Fruit fly (Drosophila melanogaster): ENCODE measurements around the gene CG11977.

CG11977 gene

dm6 chr3R:9013765-9014380 lies 16.4 kb downstream of the CG11977 start (continued):
- TF ChIP-seq CG13424 (tag; optimal IDR thresholded peaks at IDR 0.05) (peak; percentile 52), CG11696 (GFP tag; IDR thresholded peaks at IDR 0.05) (peak; percentile 97), CG9876 (GFP tag; optimal IDR thresholded peaks at IDR 0.05) (peak; percentile 56), CG8290 (GFP tag; optimal IDR thresholded peaks at IDR 0.05) (peak; percentile 44), CG8290 (tag; optimal IDR thresholded peaks at IDR 0.05) (peak in 1 of 2 experiments; percentile 11), ind (GFP tag; optimal IDR thresholded peaks at IDR 0.05) (no peak), ewg (GFP tag; optimal IDR thresholded peaks at IDR 0.05) (peak; percentile 45), HmgZ (tag; optimal IDR thresholded peaks at IDR 0.05) (peak; percentile 76), CoRest (tag; optimal IDR thresholded peaks at IDR 0.05) (peak; percentile 60), CG1233 (GFP tag; optimal IDR thresholded peaks at IDR 0.05) (peak; percentile 10), gcm (GFP tag; optimal IDR thresholded peaks at IDR 0.05) (peak; percentile 7), CG14710 (tag; optimal IDR thresholded peaks at IDR 0.05) (peak; percentile 26), Dll (GFP tag; IDR thresholded peaks at IDR 0.05; ENCODE audit: partially characterized antibody) (peak; percentile 46; the same call in 1 of the 4 replicates), nmo (GFP tag; optimal IDR thresholded peaks at IDR 0.05) (peak; percentile 45), H2.0 (GFP tag; IDR thresholded peaks at IDR 0.05) (no peak), CG6854 (GFP tag; optimal IDR thresholded peaks at IDR 0.05) (no peak), ranshi (GFP tag; IDR thresholded peaks at IDR 0.05) (peak; percentile 29; the same call in 1 of the 2 replicates), CG12659 (GFP tag; optimal IDR thresholded peaks at IDR 0.05) (peak; percentile 61), dm (GFP tag; optimal IDR thresholded peaks at IDR 0.05) (peak; percentile 50), CG4820 (GFP tag; optimal IDR thresholded peaks at IDR 0.05) (peak; percentile 3), CG31224 (GFP tag; IDR thresholded peaks at IDR 0.05) (no peak), CG31388 (GFP tag; optimal IDR thresholded peaks at IDR 0.05) (no peak), Asciz (GFP tag; optimal IDR thresholded peaks at IDR 0.05) (no peak), CG17568 (GFP tag; optimal IDR thresholded peaks at IDR 0.05) (no peak), CG10274 (GFP tag; optimal IDR thresholded peaks at IDR 0.05) (no peak), sob (GFP tag; IDR thresholded peaks at IDR 0.05) (peak; percentile 31; the same call in 1 of the 2 replicates), caup (GFP tag; optimal IDR thresholded peaks at IDR 0.05; ENCODE audit: severe bottlenecking) (peak; percentile 31), tx (GFP tag; optimal IDR thresholded peaks at IDR 0.05) (peak; percentile 40), Optix (GFP tag; IDR thresholded peaks at IDR 0.05) (no peak), maf-S (GFP tag; optimal IDR thresholded peaks at IDR 0.05) (peak; percentile 65), CG9932 (GFP tag; IDR thresholded peaks at IDR 0.05) (peak; percentile 58), Max (GFP tag; optimal IDR thresholded peaks at IDR 0.05) (peak; percentile 44), Fer3 (tag; optimal IDR thresholded peaks at IDR 0.05) (no peak), jumu (GFP tag; optimal IDR thresholded peaks at IDR 0.05) (peak; percentile 49), bsh (GFP tag; optimal IDR thresholded peaks at IDR 0.05) (peak in 1 of 2 experiments; percentile 55), CG2202 (tag; optimal IDR thresholded peaks at IDR 0.05) (peak; percentile 9), CG17328 (GFP tag; IDR thresholded peaks at IDR 0.05) (peak; percentile 46; the same call in 1 of the 2 replicates), CG18011 (GFP tag; optimal IDR thresholded peaks at IDR 0.05) (peak; percentile 21), dmrt99B (tag; optimal IDR thresholded peaks at IDR 0.05) (no peak), CG4404 (GFP tag; IDR thresholded peaks at IDR 0.05) (0 out of 2 replicates have a peak, but pooled peaks have one; percentile 17), CG7928 (GFP tag; optimal IDR thresholded peaks at IDR 0.05) (peak; percentile 4), CG9609 (GFP tag; optimal IDR thresholded peaks at IDR 0.05) (peak; percentile 72), CG7556 (GFP tag; optimal IDR thresholded peaks at IDR 0.05) (peak; percentile 66), CG9817 (tag; optimal IDR thresholded peaks at IDR 0.05) (peak; percentile 28), shn (GFP tag; optimal IDR thresholded peaks at IDR 0.05) (peak; percentile 72), Ptx1 (GFP tag; IDR thresholded peaks at IDR 0.05) (peak; percentile 30; the same call in 1 of the 2 replicates), BEAF-32 (GFP tag; optimal IDR thresholded peaks at IDR 0.05) (peak; percentile 31), BtbVII (GFP tag; optimal IDR thresholded peaks at IDR 0.05) (peak; percentile 8), CG8944 (GFP tag; optimal IDR thresholded peaks at IDR 0.05) (peak; percentile 47)
